Worm (Caenorhabditis elegans) whole organism, late embryonic: ENCODE results near the gene F36D4.5.

Experiments
- ama-1 ChIP-seq: fragments of 150-350 bp; optimal IDR thresholded peaks from 2 replicates; lab custom pipeline; 2014
- ceh-6 ChIP-seq: fragments of 200-800 bp; sonication (Bioruptor generic); optimal IDR thresholded peaks from 2 replicates; lab custom pipeline; 2018; ENCODE audit warnings: mild to moderate bottlenecking, missing genetic modification characterization, missing compliant biosample characterization
- fkh-10 ChIP-seq: fragments of 150-350 bp; optimal IDR thresholded peaks from 2 replicates; lab custom pipeline; 2014; ENCODE audit warnings: missing biosample characterization, missing genetic modification reagents, missing genetic modification characterization
- nfya-1 ChIP-seq: sonication (generic microtip); optimal IDR thresholded peaks from 2 replicates; lab custom pipeline; 2017; ENCODE audit warnings: missing genetic modification characterization, mild to moderate bottlenecking, missing compliant biosample characterization, antibody characterized with exemption, moderate library complexity
- pha-2 ChIP-seq: sonication (generic microtip); optimal IDR thresholded peaks from 2 replicates; lab custom pipeline; 2017; ENCODE audit warnings: mild to moderate bottlenecking, missing genetic modification characterization, missing compliant biosample characterization

ce11 chrV:9375378-9375777 is 50.2 kb downstream of the F36D4.5 start, which contains the start of gene E02C12.9:
- TF ChIP-seq pha-2 (no peak), fkh-10 (no peak), ama-1 (no peak), ceh-6 (no peak), nfya-1 (tag; lab: Kevin White, UChicago) (no peak)
